Worm (Caenorhabditis elegans) whole organism, L4 larva: Measurements from ENCODE around the gene Y47D3A.1.

Experiments used
- ama-1 ChIP-seq: fragments of 150-350 bp; optimal IDR thresholded peaks from 2 replicates; lab custom pipeline; 2014; ENCODE audit warnings: inconsistent platforms, mixed read lengths
- egl-27 ChIP-seq: sonication (generic microtip); optimal IDR thresholded peaks from 3 replicates; lab custom pipeline; 2017; ENCODE audit warnings: missing biosample characterization, missing genetic modification reagents, missing genetic modification characterization
- lin-39 ChIP-seq: fragments of 150-350 bp; optimal IDR thresholded peaks from 2 replicates; lab custom pipeline; 2014; ENCODE audit warnings: missing biosample characterization, missing genetic modification reagents, missing genetic modification characterization
- lsy-2 ChIP-seq, 2 experiments: fragments of 150-350 bp in 1 of 2; sonication (generic microtip) in 1 of 2; optimal IDR thresholded peaks; 2 replicates each; lab custom pipeline; 2014 to 2017; ENCODE audit warnings: missing biosample characterization in 2 of 2, missing genetic modification characterization in 2 of 2
- mes-2 ChIP-seq: sonication (generic microtip); optimal IDR thresholded peaks from 2 replicates; lab custom pipeline; 2016; ENCODE audit warnings: missing genotype, mild to moderate bottlenecking, missing genetic modification characterization, missing compliant biosample characterization; ENCODE audit not compliant: poor library complexity, severe bottlenecking
- nhr-237 ChIP-seq: sonication (generic microtip); optimal IDR thresholded peaks from 2 replicates; lab custom pipeline; 2017; ENCODE audit warnings: missing biosample characterization, missing genetic modification characterization
- nhr-28 ChIP-seq: fragments of 150-350 bp; optimal IDR thresholded peaks from 2 replicates; lab custom pipeline; 2014; ENCODE audit warnings: missing biosample characterization, missing genetic modification characterization
- rbr-2 ChIP-seq: sonication (generic microtip); optimal IDR thresholded peaks from 2 replicates; lab custom pipeline; 2016; ENCODE audit warnings: missing genotype, missing genetic modification characterization, missing compliant biosample characterization
- set-16 ChIP-seq: fragments of 200-800 bp; sonication (Bioruptor generic); IDR thresholded peaks from 2 replicates; pipeline ENCODE4 v1.3.6; 2022; ENCODE audit warnings: missing genetic modification reagents, missing genetic modification characterization, missing compliant biosample characterization
- snpc-4 ChIP-seq: fragments of 150-350 bp; optimal IDR thresholded peaks from 2 replicates; lab custom pipeline; 2014; ENCODE audit warnings: missing biosample characterization, missing genetic modification characterization
- zag-1 ChIP-seq: fragments of 150-350 bp; optimal IDR thresholded peaks from 2 replicates; lab custom pipeline; 2014; ENCODE audit warnings: missing biosample characterization, missing genetic modification characterization

- TF ChIP-seq egl-27 (tag; lab: Kevin White, UChicago) (no peak), zag-1 (no peak), lsy-2 (tag; optimal IDR thresholded peaks at IDR 0.05; lab: Kevin White, UChicago) (no peak), nhr-237 (no peak), nhr-28 (tag; lab: Kevin White, UChicago) (no peak), ama-1 (lab: Kevin White, UChicago) (no peak), lin-39 (tag; lab: Kevin White, UChicago) (no peak), rbr-2 (tag; lab: Kevin White, UChicago) (no peak), snpc-4 (no peak), mes-2 (tag; lab: Kevin White, UChicago) (no peak), set-16 (GFP tag; lab: Robert Waterston, UW) (no peak)
These were observed 12.9 kb upstream of the Y47D3A.1 start, which contains the start of gene cku-70 for ce11 chrIII:11154527-11154926.
